Fruit fly (Drosophila melanogaster): ENCODE data around the gene ab.

- TF ChIP-seq Hnf4 (GFP tag; optimal IDR thresholded peaks at IDR 0.05): peak; percentile 90
- no peak for TF ChIP-seq dl (GFP tag; optimal IDR thresholded peaks at IDR 0.05; ENCODE audit: insufficient read depth in 1 of 2, partially characterized antibody in 2 of 2)
Observed at dm6 chr2L:11277927-11278351, 67.5 kb downstream of the ab start, which contains the start of gene CG33695.
